Fruit fly (Drosophila melanogaster) whole organism, embryonic: ENCODE results near the gene fz4.

Source experiments
- Ada2b ChIP-seq: fragments of 200-800 bp; sonication (Bioruptor generic); IDR thresholded peaks from 2 replicates; pipeline ENCODE4 v1.3.6; 2022; ENCODE audit warnings: missing biosample characterization, missing genetic modification characterization
- CG10654 ChIP-seq: fragments of 200-800 bp; sonication (Bioruptor generic); optimal IDR thresholded peaks from 2 replicates; lab custom pipeline; 2016; ENCODE audit warnings: missing biosample characterization, missing genetic modification characterization
- CG11695 ChIP-seq: fragments of 200-800 bp; sonication (Bioruptor generic); IDR thresholded peaks from 3 replicates; pipeline ENCODE4 v1.3.6; 2022; ENCODE audit warnings: missing biosample characterization, missing genetic modification characterization
- CG13894 ChIP-seq: fragments of 200-800 bp; sonication (Bioruptor generic); optimal IDR thresholded peaks from 3 replicates; lab custom pipeline; 2018; ENCODE audit warnings: missing biosample characterization, mild to moderate bottlenecking, missing genetic modification characterization, moderate library complexity
- CG14014 ChIP-seq: fragments of 200-800 bp; sonication (Bioruptor generic); IDR thresholded peaks from 2 replicates; pipeline ENCODE4 v1.3.6; 2022; ENCODE audit warnings: missing biosample characterization, missing genetic modification characterization
- CG14441 ChIP-seq: fragments of 200-800 bp; sonication (Bioruptor generic); IDR thresholded peaks from 2 replicates; pipeline ENCODE4 v1.3.6; 2022; ENCODE audit warnings: missing biosample characterization, missing genetic modification characterization
- CG15696 ChIP-seq: fragments of 200-800 bp; sonication (Bioruptor generic); optimal IDR thresholded peaks from 2 replicates; lab custom pipeline; 2019; ENCODE audit warnings: missing biosample characterization, mild to moderate bottlenecking, missing genetic modification characterization, moderate library complexity
- CG1603 ChIP-seq: fragments of 200-800 bp; sonication (Bioruptor generic); optimal IDR thresholded peaks from 2 replicates; lab custom pipeline; 2019; ENCODE audit warnings: missing biosample characterization, mild to moderate bottlenecking, missing genetic modification characterization, moderate library complexity
- CG1647 ChIP-seq: fragments of 200-800 bp; sonication (Bioruptor generic); optimal IDR thresholded peaks from 3 replicates; lab custom pipeline; 2016; ENCODE audit warnings: missing biosample characterization, missing genetic modification characterization
- CG17361 ChIP-seq: fragments of 200-800 bp; sonication (Bioruptor generic); IDR thresholded peaks from 3 replicates; pipeline ENCODE4 v1.3.6; 2022; ENCODE audit warnings: missing biosample characterization, missing genetic modification characterization
- CG18599 ChIP-seq: fragments of 200-800 bp; sonication (Bioruptor generic); optimal IDR thresholded peaks from 3 replicates; lab custom pipeline; 2017; ENCODE audit warnings: missing biosample characterization, missing genetic modification characterization, mild to moderate bottlenecking, moderate library complexity, missing genetic modification reagents
- CG4404 ChIP-seq: fragments of 200-800 bp; sonication (Bioruptor generic); IDR thresholded peaks from 2 replicates; pipeline ENCODE4 v1.3.6; 2022; ENCODE audit warnings: missing biosample characterization, missing genetic modification characterization
- CG6689 ChIP-seq: fragments of 200-800 bp; sonication (Bioruptor generic); IDR thresholded peaks from 2 replicates; pipeline ENCODE4 v1.3.6; 2022; ENCODE audit warnings: missing biosample characterization, missing genetic modification characterization
- CG7556 ChIP-seq: fragments of 200-800 bp; sonication (Bioruptor generic); optimal IDR thresholded peaks from 2 replicates; lab custom pipeline; 2017; ENCODE audit warnings: missing biosample characterization, mild to moderate bottlenecking, missing genetic modification characterization
- CG7839 ChIP-seq: fragments of 200-800 bp; sonication (Bioruptor generic); optimal IDR thresholded peaks from 3 replicates; lab custom pipeline; 2018; ENCODE audit warnings: missing biosample characterization, mild to moderate bottlenecking, missing genetic modification characterization, moderate library complexity
- CG9727 ChIP-seq: fragments of 200-800 bp; sonication (Bioruptor generic); optimal IDR thresholded peaks from 3 replicates; lab custom pipeline; 2017; ENCODE audit warnings: missing biosample characterization, mild to moderate bottlenecking, missing genetic modification characterization
- CG9932 ChIP-seq: fragments of 200-800 bp; sonication (Bioruptor generic); IDR thresholded peaks from 2 replicates; pipeline ENCODE4 v1.3.6; 2022; ENCODE audit warnings: missing biosample characterization, missing genetic modification characterization
- Dbx ChIP-seq: fragments of 200-800 bp; sonication (Bioruptor generic); IDR thresholded peaks from 3 replicates; pipeline ENCODE4 v1.3.6; 2022; ENCODE audit warnings: missing biosample characterization, missing genetic modification characterization
- Ets65A ChIP-seq: fragments of 200-800 bp; sonication (Bioruptor generic); peaks from one replicate; lab custom pipeline; 2016; ENCODE audit warnings: missing biosample characterization, missing genetic modification characterization
- Fer1 ChIP-seq: fragments of 200-800 bp; sonication (Bioruptor generic); optimal IDR thresholded peaks from 2 replicates; lab custom pipeline; 2017; ENCODE audit warnings: missing biosample characterization, mild to moderate bottlenecking, missing genetic modification characterization
- HHEX ChIP-seq: fragments of 200-800 bp; sonication (Bioruptor generic); optimal IDR thresholded peaks from 3 replicates; lab custom pipeline; 2017; ENCODE audit warnings: missing biosample characterization, mild to moderate bottlenecking, missing genetic modification characterization, missing genetic modification reagents
- Hand ChIP-seq: fragments of 200-800 bp; sonication (Bioruptor generic); optimal IDR thresholded peaks from 2 replicates; lab custom pipeline; 2017; ENCODE audit warnings: mild to moderate bottlenecking, missing biosample characterization, missing genetic modification reagents, missing genetic modification characterization
- Hmr ChIP-seq: fragments of 200-800 bp; sonication (Bioruptor generic); optimal IDR thresholded peaks from 3 replicates; lab custom pipeline; 2017; ENCODE audit warnings: mild to moderate bottlenecking, missing biosample characterization, missing genetic modification reagents, missing genetic modification characterization
- Hmx ChIP-seq: fragments of 200-800 bp; sonication (Bioruptor generic); optimal IDR thresholded peaks from 2 replicates; lab custom pipeline; 2016; ENCODE audit warnings: missing biosample characterization, missing genetic modification characterization
- Hr51 ChIP-seq, 2 experiments: fragments of 200-800 bp; sonication (Bioruptor generic); optimal IDR thresholded peaks; 2 replicates in 1 of 2; 3 replicates in 1 of 2; lab custom pipeline; 2016 to 2018; ENCODE audit warnings: missing biosample characterization in 2 of 2, missing genetic modification characterization in 2 of 2, mild to moderate bottlenecking in 1 of 2, moderate library complexity in 1 of 2
- Kr ChIP-seq: fragments of 200-800 bp; sonication (Bioruptor generic); optimal IDR thresholded peaks from 2 replicates; lab custom pipeline; 2017; ENCODE audit warnings: missing biosample characterization, mild to moderate bottlenecking, missing genetic modification characterization
- Ssrp ChIP-seq: fragments of 200-800 bp; sonication (Bioruptor generic); optimal IDR thresholded peaks from 2 replicates; lab custom pipeline; 2018; ENCODE audit warnings: missing biosample characterization, mild to moderate bottlenecking, missing genetic modification characterization, moderate library complexity
- Usf ChIP-seq: fragments of 200-800 bp; sonication (Bioruptor generic); optimal IDR thresholded peaks from 2 replicates; lab custom pipeline; 2017; ENCODE audit warnings: missing genotype, missing biosample characterization, missing genetic modification characterization
- bab2 ChIP-seq: fragments of 200-800 bp; sonication (Bioruptor generic); optimal IDR thresholded peaks from 2 replicates; lab custom pipeline; 2016; ENCODE audit warnings: missing biosample characterization, missing genetic modification characterization
- da ChIP-seq: fragments of 200-800 bp; sonication (Bioruptor generic); optimal IDR thresholded peaks from 2 replicates; lab custom pipeline; 2016; ENCODE audit warnings: missing biosample characterization, missing genetic modification characterization
- dati ChIP-seq: fragments of 200-800 bp; sonication (Bioruptor generic); IDR thresholded peaks from 2 replicates; pipeline ENCODE4 v1.3.6; 2022; ENCODE audit warnings: missing biosample characterization, missing genetic modification characterization
- dmrt99B ChIP-seq: fragments of 200-800 bp; sonication (Bioruptor generic); optimal IDR thresholded peaks from 2 replicates; lab custom pipeline; 2018; ENCODE audit warnings: missing biosample characterization, mild to moderate bottlenecking, missing genetic modification characterization, moderate library complexity
- dpn ChIP-seq, 2 experiments: fragments of 200-800 bp; sonication (Bioruptor generic); optimal IDR thresholded peaks; 3 replicates each; lab custom pipeline; 2016; ENCODE audit warnings: missing biosample characterization in 2 of 2, missing genetic modification characterization in 2 of 2
- dysf ChIP-seq: fragments of 200-800 bp; sonication (Bioruptor generic); IDR thresholded peaks from 3 replicates; pipeline ENCODE4 v1.3.6; 2022; ENCODE audit warnings: missing biosample characterization, missing genetic modification characterization
- grau ChIP-seq: fragments of 200-800 bp; optimal IDR thresholded peaks from 3 replicates; lab custom pipeline; 2019; ENCODE audit warnings: missing biosample characterization, mild to moderate bottlenecking, missing genetic modification characterization, moderate library complexity
- kni ChIP-seq: fragments of 200-800 bp; sonication (Bioruptor generic); optimal IDR thresholded peaks from 3 replicates; lab custom pipeline; 2017; ENCODE audit warnings: mild to moderate bottlenecking, missing biosample characterization, missing genetic modification reagents, missing genetic modification characterization
- lilli ChIP-seq: fragments of 200-800 bp; sonication (Bioruptor generic); optimal IDR thresholded peaks from 3 replicates; lab custom pipeline; 2016; ENCODE audit warnings: missing biosample characterization, missing genetic modification characterization
- pan ChIP-seq, 4 experiments: fragments of >200 bp in 3 of 4; fragments of 200-800 bp in 1 of 4; sonication (Bioruptor generic) in 1 of 4; optimal IDR thresholded peaks in 3 of 4; IDR thresholded peaks in 1 of 4; 2 replicates each; pipeline versions ENCODE4 v1.3.6 to Lab custom; 2017 to 2022; ENCODE audit warnings: missing biosample characterization in 2 of 4, missing genetic modification characterization in 2 of 4, mixed read lengths in 1 of 4
- prd ChIP-seq, 3 experiments: fragments of >200 bp in 2 of 3; fragments of 200-800 bp in 1 of 3; sonication (Bioruptor generic) in 1 of 3; optimal IDR thresholded peaks in 2 of 3; IDR thresholded peaks in 1 of 3; 2 replicates in 2 of 3; 3 replicates in 1 of 3; pipeline versions ENCODE4 v1.3.6 to Lab custom; 2017 to 2022; ENCODE audit warnings: missing biosample characterization in 1 of 3, missing genetic modification characterization in 1 of 3
- ro ChIP-seq: fragments of 200-800 bp; sonication (Bioruptor generic); IDR thresholded peaks from 2 replicates; pipeline ENCODE4 v1.3.6; 2022; ENCODE audit warnings: missing biosample characterization, missing genetic modification characterization
- row ChIP-seq: fragments of 200-800 bp; sonication (Bioruptor generic); IDR thresholded peaks from 3 replicates; pipeline ENCODE4 v1.3.6; 2022; ENCODE audit warnings: missing biosample characterization, missing genetic modification characterization
- sc ChIP-seq, 3 experiments: fragments of >200 bp in 2 of 3; fragments of 200-800 bp in 1 of 3; sonication (Bioruptor generic) in 1 of 3; optimal IDR thresholded peaks; 2 replicates in 2 of 3; 3 replicates in 1 of 3; lab custom pipeline; 2017; ENCODE audit warnings: mild to moderate bottlenecking in 1 of 3, missing biosample characterization in 1 of 3, missing genetic modification characterization in 1 of 3, missing genetic modification reagents in 1 of 3
- scrt ChIP-seq: fragments of 200-800 bp; sonication (Bioruptor generic); optimal IDR thresholded peaks from 2 replicates; lab custom pipeline; 2018; ENCODE audit warnings: missing biosample characterization, mild to moderate bottlenecking, missing genetic modification characterization, moderate library complexity
- sisA ChIP-seq: fragments of 200-800 bp; sonication (Bioruptor generic); IDR thresholded peaks from 2 replicates; pipeline ENCODE4 v1.3.6; 2022; ENCODE audit warnings: missing biosample characterization, missing genetic modification characterization
- slbo ChIP-seq: fragments of 200-800 bp; sonication (Bioruptor generic); IDR thresholded peaks from 2 replicates; pipeline ENCODE4 v1.3.6; 2022; ENCODE audit warnings: missing biosample characterization, missing genetic modification characterization
- sob ChIP-seq: fragments of 200-800 bp; sonication (Bioruptor generic); IDR thresholded peaks from 2 replicates; pipeline ENCODE4 v1.3.6; 2022; ENCODE audit warnings: missing biosample characterization, missing genetic modification characterization
- tna ChIP-seq: fragments of 200-800 bp; sonication (Bioruptor generic); IDR thresholded peaks from 2 replicates; pipeline ENCODE4 v1.3.6; 2022; ENCODE audit warnings: missing biosample characterization, missing genetic modification characterization; ENCODE audit not compliant: partially characterized antibody
- unpg ChIP-seq: fragments of 200-800 bp; sonication (Bioruptor generic); optimal IDR thresholded peaks from 3 replicates; lab custom pipeline; 2018; ENCODE audit warnings: missing biosample characterization, mild to moderate bottlenecking, missing genetic modification characterization, moderate library complexity

The fz4 gene

DNA sequence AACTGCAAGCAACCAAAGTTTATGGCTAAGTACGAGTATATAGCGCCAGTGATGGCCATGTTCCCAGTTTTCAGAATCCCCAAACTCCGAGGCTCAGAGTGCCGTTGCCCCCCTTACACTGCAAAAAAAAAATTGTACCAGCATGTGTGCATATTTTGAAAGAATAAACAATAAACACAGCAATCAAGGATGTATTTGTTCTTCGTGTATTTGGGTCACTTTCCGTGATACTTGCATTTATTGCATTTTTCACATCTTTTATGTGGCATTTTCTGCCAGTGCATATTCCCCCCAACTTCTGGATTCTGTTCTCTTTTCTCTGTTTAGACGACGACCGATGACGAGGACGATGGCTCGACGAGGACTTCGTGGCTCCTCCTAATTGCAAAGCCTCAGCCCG, 10.0 kb upstream of the fz4 start (continued):
- TF ChIP-seq slbo (peak; percentile 30; the same call in 1 of the 2 replicates), lilli (peak; percentile 21), dpn (GFP tag; optimal IDR thresholded peaks at IDR 0.05; lab: Kevin White, UChicago) (peak in 1 of 2 experiments; percentile 8), da (GFP tag; lab: Kevin White, UChicago) (no peak), scrt (GFP tag; lab: Kevin White, UChicago) (peak; percentile 9), CG17361 (GFP tag; lab: Robert Waterston, UW) (0 out of 3 replicates have a peak, but pooled peaks have one; percentile 16), CG18599 (GFP tag; lab: Kevin White, UChicago) (peak; percentile 64), bab2 (GFP tag; lab: Kevin White, UChicago) (peak; percentile 18), CG6689 (GFP tag; lab: Robert Waterston, UW) (0 out of 2 replicates have a peak, but pooled peaks have one; percentile 32), CG9727 (GFP tag; lab: Kevin White, UChicago) (peak; percentile 22), CG14014 (peak; percentile 58; the same call in 1 of the 2 replicates), CG4404 (0 out of 2 replicates have a peak, but pooled peaks have one; percentile 28), tna (GFP tag; lab: Robert Waterston, UW) (no peak), Hr51 (GFP tag; optimal IDR thresholded peaks at IDR 0.05; lab: Kevin White, UChicago) (peak in 1 of 2 experiments; percentile 10), HHEX (GFP tag; lab: Kevin White, UChicago) (no peak), kni (GFP tag; lab: Kevin White, UChicago) (no peak), CG1647 (GFP tag; lab: Kevin White, UChicago) (no peak), dysf (0 out of 3 replicates have a peak, but pooled peaks have one; percentile 18), sob (GFP tag; lab: Robert Waterston, UW) (0 out of 2 replicates have a peak, but pooled peaks have one; percentile 31), CG1603 (tag; lab: Kevin White, UChicago) (peak; percentile 44), CG9932 (GFP tag; lab: Robert Waterston, UW) (no peak), row (peak; percentile 52), Fer1 (GFP tag; lab: Kevin White, UChicago) (peak; percentile 4), ro (no peak), Ets65A (GFP tag; lab: Kevin White, UChicago) (peak; percentile 47), dati (GFP tag; lab: Robert Waterston, UW) (no peak), pan (optimal IDR thresholded peaks at IDR 0.05; lab: Kevin White, UChicago) (no peak), pan (GFP tag; optimal IDR thresholded peaks at IDR 0.05 in 1 of 2, IDR thresholded peaks at IDR 0.05 in 1 of 2) (peak in 1 of 2 experiments; percentile 22), CG7839 (peak; percentile 43), Hand (GFP tag; lab: Kevin White, UChicago) (peak; percentile 39), Hmx (GFP tag; lab: Kevin White, UChicago) (no peak), grau (tag; lab: Kevin White, UChicago) (peak; percentile 13), Ssrp (tag; lab: Kevin White, UChicago) (peak; percentile 4), dmrt99B (tag; lab: Kevin White, UChicago) (peak; percentile 14), Usf (no peak), CG10654 (GFP tag; lab: Kevin White, UChicago) (no peak), CG14441 (GFP tag; lab: Robert Waterston, UW) (no peak), CG13894 (tag; lab: Kevin White, UChicago) (peak; percentile 26), Kr (GFP tag; lab: Kevin White, UChicago) (no peak), CG7556 (GFP tag; lab: Kevin White, UChicago) (peak; percentile 2), sc (optimal IDR thresholded peaks at IDR 0.05; lab: Kevin White, UChicago) (no peak), sc (GFP tag; optimal IDR thresholded peaks at IDR 0.05; lab: Kevin White, UChicago) (no peak), Ada2b (GFP tag; lab: Robert Waterston, UW) (peak; percentile 29; the same call in 1 of the 2 replicates), unpg (GFP tag; lab: Kevin White, UChicago) (peak; percentile 22), prd (optimal IDR thresholded peaks at IDR 0.05; lab: Kevin White, UChicago) (no peak), prd (GFP tag; IDR thresholded peaks at IDR 0.05; lab: Robert Waterston, UW) (peak; percentile 58), CG15696 (tag; lab: Kevin White, UChicago) (peak; percentile 18), sisA (GFP tag; lab: Robert Waterston, UW) (0 out of 2 replicates have a peak, but pooled peaks have one; percentile 9), CG11695 (GFP tag; lab: Robert Waterston, UW) (no peak), Hmr (GFP tag; lab: Kevin White, UChicago) (peak; percentile 36), Dbx (GFP tag; lab: Robert Waterston, UW) (0 out of 3 replicates have a peak, but pooled peaks have one; percentile 18)
